Fruit fly (Drosophila melanogaster) Kc167 (cell line): ENCODE data around the gene CG43800.

Source experiments
- Myc ChIP-seq: fragments of >200 bp; optimal IDR thresholded peaks from 2 replicates; lab custom pipeline; 2017; ENCODE audit warnings: missing external identifiers
- Sin3A ChIP-seq: fragments of >200 bp; optimal IDR thresholded peaks from 2 replicates; lab custom pipeline; 2018; ENCODE audit warnings: missing external identifiers
- h ChIP-seq: fragments of >200 bp; optimal IDR thresholded peaks from 3 replicates; lab custom pipeline; 2018; ENCODE audit warnings: missing external identifiers
- insv ChIP-seq: fragments of >200 bp; optimal IDR thresholded peaks from 3 replicates; lab custom pipeline; 2018; ENCODE audit warnings: missing external identifiers
- psq ChIP-seq: fragments of >200 bp; optimal IDR thresholded peaks from 2 replicates; lab custom pipeline; 2017; ENCODE audit warnings: missing external identifiers
- ttk ChIP-seq: sonication (Bioruptor generic); optimal IDR thresholded peaks from 2 replicates; lab custom pipeline; 2017; ENCODE audit warnings: missing external identifiers

Gene CG43800

DNA sequence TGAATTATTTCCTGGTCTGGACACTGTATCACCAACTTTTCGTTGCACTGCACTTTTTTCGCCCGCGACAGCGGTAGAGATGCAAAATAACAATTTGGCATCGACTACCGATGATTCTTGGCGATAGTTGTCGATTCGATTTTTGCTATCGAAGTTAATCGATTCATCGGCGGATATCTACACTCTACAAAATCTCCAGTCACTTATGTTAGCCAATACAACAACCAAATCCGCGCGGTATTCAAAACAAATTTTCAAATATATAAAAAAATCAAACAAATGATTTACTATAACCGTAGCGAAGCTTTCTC lies 28.5 kb downstream of the CG43800 start, which contains the start of gene CG4502:
CG4502 (minus strand) TSS at position 93 of the 311 bp plus-strand sequence.
- no peak for TF ChIP-seq insv (lab: Kevin White, UChicago)
- TF ChIP-seq Sin3A (lab: Kevin White, UChicago), result no peak

DNA sequence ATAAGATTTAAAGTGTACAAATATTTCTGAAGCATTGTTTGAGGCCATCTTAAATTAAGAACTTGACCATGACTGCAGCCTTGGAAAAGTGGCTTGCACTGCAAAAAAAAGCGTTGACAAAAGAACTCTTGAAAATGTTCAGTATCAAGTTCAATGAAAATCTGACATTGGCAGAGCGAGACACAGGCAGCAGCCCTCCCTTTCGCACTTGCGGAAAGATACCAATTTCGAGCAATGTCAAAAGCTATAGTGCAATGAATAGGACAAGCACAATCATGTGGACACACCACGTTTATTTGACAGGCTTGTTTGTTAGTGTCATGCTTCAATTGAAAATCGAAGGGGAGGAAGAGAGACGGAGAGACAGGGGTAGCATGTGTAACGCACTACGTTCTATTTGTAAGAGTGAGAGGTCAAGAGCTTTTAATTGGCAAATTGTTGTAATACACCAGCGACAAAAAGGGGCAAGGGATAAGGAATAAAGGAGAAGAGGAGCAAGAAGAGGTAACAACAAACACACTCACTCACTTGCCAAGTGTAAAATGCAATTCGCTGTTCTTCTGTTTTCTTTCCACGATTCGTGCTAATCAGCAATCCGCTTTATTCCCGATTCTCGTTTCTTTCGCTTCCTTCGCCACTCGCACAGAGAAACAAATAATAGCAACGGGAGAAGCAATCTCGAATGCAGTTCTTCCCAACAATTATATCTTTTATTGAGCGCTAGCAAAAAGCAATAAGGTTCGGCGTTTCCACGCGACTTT lies 29.0 kb downstream of the CG43800 start:
- no peak for TF ChIP-seq psq (lab: Kevin White, UChicago)
- no peak for TF ChIP-seq Sin3A (lab: Kevin White, UChicago)
- no peak for TF ChIP-seq Myc (lab: Kevin White, UChicago)
- no peak for TF ChIP-seq ttk (lab: Kevin White, UChicago)
- TF ChIP-seq h (lab: Kevin White, UChicago), result no peak
- TF ChIP-seq insv (lab: Kevin White, UChicago), result no peak

DNA sequence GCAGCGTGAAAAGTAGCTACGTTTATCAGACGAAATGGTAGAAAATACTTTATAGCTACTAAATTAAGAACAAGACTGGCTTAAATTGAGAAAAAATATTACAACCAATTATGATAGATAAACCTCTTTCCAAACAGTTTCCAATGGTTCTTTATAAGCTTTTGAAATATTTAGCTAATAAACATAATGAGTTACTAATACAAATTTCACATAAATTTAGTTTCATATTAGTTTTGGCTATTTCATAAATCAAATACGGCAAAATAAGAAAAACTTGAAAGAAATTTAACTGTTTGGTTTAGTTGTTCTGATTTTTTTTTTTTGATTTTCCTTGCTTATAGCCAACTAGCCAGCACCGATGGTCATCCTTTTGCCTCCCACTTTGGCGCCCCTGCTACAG lies 32.4 kb downstream of the CG43800 start:
- no peak for TF ChIP-seq ttk (lab: Kevin White, UChicago)

DNA sequence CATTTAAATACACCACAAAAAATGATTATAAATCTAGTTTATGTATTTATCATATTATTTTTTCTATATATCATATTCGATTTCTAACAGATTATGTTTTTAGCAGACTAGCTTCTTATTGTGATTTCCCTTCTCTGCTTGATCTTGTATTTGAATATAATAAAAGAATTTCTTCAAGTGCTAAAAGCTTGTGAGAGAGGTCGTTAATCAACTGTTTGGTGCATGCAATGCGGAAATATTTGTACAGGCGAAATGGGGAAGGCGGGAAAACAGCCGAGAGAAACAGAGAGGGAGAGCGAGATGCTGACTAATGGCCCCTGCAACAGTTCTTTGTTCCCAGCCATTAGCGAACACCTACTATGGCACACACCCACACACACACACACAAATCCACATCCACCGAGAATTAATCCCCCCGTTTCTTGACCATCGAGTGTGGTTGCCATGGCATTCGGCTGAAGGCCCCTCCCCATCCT lies 32.9 kb downstream of the CG43800 start:
- TF ChIP-seq Sin3A (lab: Kevin White, UChicago) (no peak), Myc (lab: Kevin White, UChicago) (no peak), ttk (lab: Kevin White, UChicago) (no peak), psq (lab: Kevin White, UChicago) (no peak), insv (lab: Kevin White, UChicago) (no peak), h (lab: Kevin White, UChicago) (no peak)

DNA sequence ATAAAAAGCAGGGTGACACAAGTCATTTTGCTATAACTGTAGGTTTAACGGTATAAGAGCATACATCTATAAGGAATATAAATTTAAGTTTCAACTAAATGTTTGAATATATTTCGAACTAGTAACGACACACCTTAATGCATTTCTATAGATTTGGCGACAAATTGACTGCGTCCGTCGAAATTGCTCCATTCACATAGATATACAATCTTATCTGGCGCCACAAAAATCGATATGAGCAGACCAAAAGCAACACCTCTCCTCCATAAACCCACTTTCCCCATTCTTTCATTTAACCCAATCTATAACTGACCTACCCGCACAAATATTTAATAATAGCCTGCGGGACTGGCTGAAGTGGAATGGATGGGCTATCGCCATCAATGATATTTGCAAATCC lies 34.0 kb downstream of the CG43800 start:
- TF ChIP-seq Myc (lab: Kevin White, UChicago), result no peak
- no peak for TF ChIP-seq h (lab: Kevin White, UChicago)
- no peak for TF ChIP-seq insv (lab: Kevin White, UChicago)
- no peak for TF ChIP-seq psq (lab: Kevin White, UChicago)
- no peak for TF ChIP-seq ttk (lab: Kevin White, UChicago)

DNA sequence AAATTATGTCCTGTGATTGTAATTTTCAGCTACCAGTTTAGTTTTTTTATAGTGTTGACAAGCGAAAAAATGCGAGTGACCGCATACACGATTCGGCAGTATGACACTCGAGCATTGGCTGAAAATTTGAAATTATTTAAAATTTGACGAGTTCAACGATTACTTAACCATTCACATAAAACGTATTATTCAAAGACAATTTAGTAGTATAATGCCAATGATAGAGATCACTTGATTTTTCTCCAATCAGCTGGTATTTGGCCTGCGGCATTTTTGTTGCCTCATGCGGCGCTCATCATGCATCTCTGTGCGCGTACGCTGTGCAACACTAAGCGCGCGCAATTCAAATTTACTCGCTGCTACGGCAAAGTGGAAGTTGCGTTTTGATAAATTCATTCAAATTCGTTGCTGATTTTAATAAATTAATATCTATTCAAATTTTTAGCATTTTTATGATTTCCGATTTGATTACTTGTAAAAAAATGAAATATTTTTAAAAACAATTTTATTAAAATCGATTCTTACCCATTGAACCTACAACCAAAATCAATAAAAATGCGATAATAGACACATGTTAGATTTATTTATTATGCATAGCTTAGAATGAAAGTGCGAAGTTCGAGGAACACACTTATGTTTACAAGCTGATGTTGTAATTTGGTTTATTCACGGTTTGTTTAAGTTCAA lies 38.1 kb downstream of the CG43800 start, which contains the start of gene CG4497:
CG4497 (minus strand) TSS at position 238 of the 687 bp plus-strand sequence.
- no peak for TF ChIP-seq insv (lab: Kevin White, UChicago)
- TF ChIP-seq Myc (lab: Kevin White, UChicago), result no peak
- TF ChIP-seq Sin3A (lab: Kevin White, UChicago), result no peak
- no peak for TF ChIP-seq h (lab: Kevin White, UChicago)
- TF ChIP-seq ttk (lab: Kevin White, UChicago), result no peak
- TF ChIP-seq psq (lab: Kevin White, UChicago), result no peak

DNA sequence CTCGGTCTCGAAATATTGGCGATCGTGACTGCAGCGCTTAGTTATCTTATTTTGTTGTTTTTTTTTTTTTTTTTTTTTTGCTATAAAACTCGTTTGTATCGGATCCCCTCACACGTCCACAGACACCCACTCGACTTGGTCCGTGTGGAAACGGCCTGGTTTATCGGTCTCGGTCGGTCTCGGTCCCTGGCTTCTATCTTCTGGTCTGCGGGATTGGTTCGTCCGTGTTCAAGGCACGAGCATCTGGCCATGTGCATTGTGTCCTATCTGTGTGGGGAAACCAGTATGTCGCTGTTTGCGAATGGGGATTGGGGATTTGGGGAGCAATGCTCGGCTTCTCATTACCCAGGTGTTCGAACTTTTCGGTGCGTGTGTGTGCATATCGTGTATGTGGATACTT lies 42.9 kb downstream of the CG43800 start, which contains the start of gene CG4496:
CG4496 (minus strand) TSS at position 337 of the 400 bp plus-strand sequence.
- TF ChIP-seq insv (lab: Kevin White, UChicago) (no peak), Myc (lab: Kevin White, UChicago) (no peak), ttk (lab: Kevin White, UChicago) (no peak), h (lab: Kevin White, UChicago) (no peak), psq (lab: Kevin White, UChicago) (no peak), Sin3A (lab: Kevin White, UChicago) (no peak)

DNA sequence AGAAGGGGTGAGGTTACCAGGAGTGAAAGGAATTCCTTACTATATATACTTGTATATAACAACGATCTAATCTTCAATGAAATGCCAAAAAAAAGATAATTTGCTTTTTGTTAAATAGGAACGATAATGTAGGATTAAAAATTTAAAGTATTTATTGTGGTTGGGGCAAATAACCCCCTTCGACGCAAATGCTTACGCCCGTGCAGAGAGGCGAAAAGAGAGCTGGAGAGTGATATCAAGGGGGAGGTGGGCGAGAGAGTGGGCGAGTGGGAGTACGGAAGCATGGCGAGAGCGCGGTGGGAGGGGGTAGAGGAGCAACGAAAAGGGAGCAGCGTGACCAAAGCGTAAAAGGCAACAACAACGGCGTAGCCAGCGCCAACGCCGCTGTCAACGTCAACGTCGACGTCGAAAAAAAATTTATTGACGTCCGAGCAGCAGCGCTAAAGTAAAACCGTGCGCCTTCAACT lies 44.0 kb downstream of the CG43800 start:
- TF ChIP-seq insv (lab: Kevin White, UChicago) (no peak), ttk (lab: Kevin White, UChicago) (no peak), Myc (lab: Kevin White, UChicago) (no peak), Sin3A (lab: Kevin White, UChicago) (no peak), psq (lab: Kevin White, UChicago) (no peak)

DNA sequence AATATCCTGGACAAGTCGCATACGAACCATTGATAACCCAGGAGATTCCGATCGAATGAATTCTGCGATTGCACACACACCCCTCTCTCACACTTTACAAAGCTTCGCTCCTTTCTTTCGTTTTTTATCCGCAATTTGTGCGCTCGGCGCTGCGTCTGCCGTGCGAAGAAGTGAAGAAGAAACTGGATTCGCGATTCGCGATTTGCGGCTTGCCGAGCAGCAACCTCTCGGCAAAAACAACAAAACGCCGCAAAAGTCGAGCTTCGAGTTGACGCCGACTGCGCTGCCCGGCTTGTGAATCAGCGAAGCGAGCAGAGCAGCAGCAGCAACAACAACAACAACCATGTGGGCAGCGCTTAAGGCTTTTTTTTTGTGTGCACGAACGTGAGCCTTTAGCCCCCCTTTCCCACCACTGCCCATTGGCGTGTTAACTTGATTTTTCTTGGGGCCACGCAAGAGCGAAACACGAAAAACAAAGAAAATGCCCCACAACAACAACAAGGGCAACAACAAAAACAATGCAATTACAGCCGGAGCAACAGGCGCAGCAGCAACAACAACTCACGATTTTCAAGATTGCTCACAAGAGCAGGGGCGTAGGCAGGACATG lies 44.6 kb downstream of the CG43800 start:
- TF ChIP-seq psq (lab: Kevin White, UChicago), result no peak
- no peak for TF ChIP-seq insv (lab: Kevin White, UChicago)
- TF ChIP-seq Myc (lab: Kevin White, UChicago), result no peak
- TF ChIP-seq ttk (lab: Kevin White, UChicago), result no peak
- no peak for TF ChIP-seq Sin3A (lab: Kevin White, UChicago)
- TF ChIP-seq h (lab: Kevin White, UChicago), result no peak
